Fruit fly (Drosophila melanogaster) whole organism, pupa: Measurements from ENCODE around the gene capu.

Experiments
- CG10348 ChIP-seq: fragments of 200-800 bp; sonication (Bioruptor generic); IDR thresholded peaks from 2 replicates; pipeline ENCODE4 v1.3.6; 2022; ENCODE audit warnings: missing biosample characterization, missing genetic modification characterization
- CG12605 ChIP-seq: fragments of 200-800 bp; sonication (Bioruptor generic); IDR thresholded peaks from 2 replicates; pipeline ENCODE4 v1.3.6; 2022; ENCODE audit warnings: missing biosample characterization, missing genetic modification characterization
- CG13204 ChIP-seq: fragments of 200-800 bp; sonication (Bioruptor generic); optimal IDR thresholded peaks from 2 replicates; lab custom pipeline; 2018; ENCODE audit warnings: missing biosample characterization, mild to moderate bottlenecking, missing genetic modification characterization, moderate library complexity
- CG14655 ChIP-seq: fragments of 200-800 bp; sonication (Bioruptor generic); optimal IDR thresholded peaks from 3 replicates; lab custom pipeline; 2017; ENCODE audit warnings: mild to moderate bottlenecking, missing biosample characterization, missing genetic modification reagents, missing genetic modification characterization
- CG15710 ChIP-seq: fragments of 200-800 bp; sonication (Bioruptor generic); optimal IDR thresholded peaks from 2 replicates; lab custom pipeline; 2018; ENCODE audit warnings: missing biosample characterization, mild to moderate bottlenecking, missing genetic modification characterization, moderate library complexity
- CG17806 ChIP-seq: fragments of 200-800 bp; sonication (Bioruptor generic); optimal IDR thresholded peaks from 2 replicates; lab custom pipeline; 2018; ENCODE audit warnings: missing biosample characterization, mild to moderate bottlenecking, missing genetic modification characterization, moderate library complexity
- CG32121 ChIP-seq: fragments of 200-800 bp; sonication (Bioruptor generic); IDR thresholded peaks from 2 replicates; pipeline ENCODE4 v1.3.6; 2022; ENCODE audit warnings: missing biosample characterization, missing genetic modification characterization
- CG34367 ChIP-seq: fragments of 200-800 bp; sonication (Bioruptor generic); optimal IDR thresholded peaks from 2 replicates; lab custom pipeline; 2018; ENCODE audit warnings: missing biosample characterization, mild to moderate bottlenecking, missing genetic modification characterization
- CG4496 ChIP-seq: fragments of 200-800 bp; sonication (Bioruptor generic); IDR thresholded peaks from 3 replicates; pipeline ENCODE4 v1.3.6; 2022; ENCODE audit warnings: missing biosample characterization, missing genetic modification characterization
- CG8159 ChIP-seq: fragments of 200-800 bp; sonication (Bioruptor generic); optimal IDR thresholded peaks from 3 replicates; lab custom pipeline; 2018; ENCODE audit warnings: missing biosample characterization, mild to moderate bottlenecking, missing genetic modification characterization, moderate library complexity
- CG8301 ChIP-seq: fragments of 200-800 bp; sonication (Bioruptor generic); optimal IDR thresholded peaks from 2 replicates; lab custom pipeline; 2018; ENCODE audit warnings: missing biosample characterization, mild to moderate bottlenecking, missing genetic modification characterization
- CG9948 ChIP-seq: fragments of 200-800 bp; sonication (Bioruptor generic); optimal IDR thresholded peaks from 2 replicates; lab custom pipeline; 2018; ENCODE audit warnings: missing biosample characterization, mild to moderate bottlenecking, missing genetic modification characterization, moderate library complexity
- D1 ChIP-seq: fragments of 200-800 bp; sonication (Bioruptor generic); optimal IDR thresholded peaks from 2 replicates; lab custom pipeline; 2018; ENCODE audit warnings: missing biosample characterization, mild to moderate bottlenecking, missing genetic modification characterization, moderate library complexity
- EcR ChIP-seq: fragments of 200-800 bp; sonication (Bioruptor generic); optimal IDR thresholded peaks from 3 replicates; lab custom pipeline; 2019; ENCODE audit warnings: missing biosample characterization, missing genetic modification characterization, mild to moderate bottlenecking, moderate library complexity, missing genetic modification reagents
- Ets98B ChIP-seq: fragments of 200-800 bp; sonication (Bioruptor generic); IDR thresholded peaks from 2 replicates; pipeline ENCODE4 v1.3.6; 2022; ENCODE audit warnings: missing biosample characterization, missing genetic modification characterization
- Pif1A ChIP-seq: fragments of 200-800 bp; sonication (Bioruptor generic); optimal IDR thresholded peaks from 3 replicates; lab custom pipeline; 2016; ENCODE audit warnings: missing biosample characterization, missing genetic modification characterization
- Pif1B ChIP-seq: fragments of 200-800 bp; sonication (Bioruptor generic); optimal IDR thresholded peaks from 3 replicates; lab custom pipeline; 2016; ENCODE audit warnings: missing biosample characterization, missing genetic modification characterization
- Snoo ChIP-seq: fragments of 200-800 bp; sonication (Bioruptor generic); optimal IDR thresholded peaks from 3 replicates; lab custom pipeline; 2017; ENCODE audit warnings: missing biosample characterization, mild to moderate bottlenecking, missing genetic modification characterization, inconsistent platforms
- fd96Ca ChIP-seq: fragments of 200-800 bp; sonication (Bioruptor generic); IDR thresholded peaks from 3 replicates; pipeline ENCODE4 v1.3.6; 2022; ENCODE audit warnings: missing biosample characterization, missing genetic modification characterization
- gl ChIP-seq: fragments of 200-800 bp; sonication (Bioruptor generic); optimal IDR thresholded peaks from 2 replicates; lab custom pipeline; 2018; ENCODE audit warnings: missing biosample characterization, mild to moderate bottlenecking, missing genetic modification characterization
- rn ChIP-seq: fragments of 200-800 bp; sonication (Bioruptor generic); IDR thresholded peaks from 2 replicates; pipeline ENCODE4 v1.3.6; 2022; ENCODE audit warnings: missing biosample characterization, missing genetic modification characterization

The capu gene

dm6 chr2L:3902760-3903159 is at the start of gene capu:
Gene capu (minus strand): TSS chr2L:3902860.
- TF ChIP-seq CG8159 (tag; lab: Kevin White, UChicago) (no peak), D1 (tag; lab: Kevin White, UChicago) (no peak), CG32121 (GFP tag; lab: Robert Waterston, UW) (no peak), CG14655 (GFP tag; lab: Kevin White, UChicago) (no peak), Pif1A (GFP tag; lab: Kevin White, UChicago) (no peak), Snoo (tag; lab: Kevin White, UChicago) (no peak), CG34367 (no peak), CG15710 (no peak), CG4496 (GFP tag; lab: Robert Waterston, UW) (no peak), Ets98B (GFP tag; lab: Robert Waterston, UW) (no peak), gl (tag; lab: Kevin White, UChicago) (no peak), CG17806 (tag; lab: Kevin White, UChicago) (no peak)
- TF ChIP-seq, all 21 proteins: peak for 0

dm6 chr2L:3942094-3942493 is 39.4 kb upstream of the capu start:
- TF ChIP-seq Pif1B (no peak), CG10348 (GFP tag; lab: Robert Waterston, UW) (no peak), Pif1A (GFP tag; lab: Kevin White, UChicago) (no peak), CG12605 (GFP tag; lab: Robert Waterston, UW) (no peak), gl (tag; lab: Kevin White, UChicago) (no peak), CG34367 (no peak), CG8159 (tag; lab: Kevin White, UChicago) (no peak), CG9948 (tag; lab: Kevin White, UChicago) (no peak), fd96Ca (no peak), CG13204 (GFP tag; lab: Kevin White, UChicago) (no peak), CG8301 (no peak), CG15710 (no peak), Snoo (tag; lab: Kevin White, UChicago) (no peak), CG17806 (tag; lab: Kevin White, UChicago) (no peak), Ets98B (GFP tag; lab: Robert Waterston, UW) (no peak), CG32121 (GFP tag; lab: Robert Waterston, UW) (no peak), rn (GFP tag; lab: Robert Waterston, UW) (no peak)

dm6 chr2L:3940302-3940701 is 37.6 kb upstream of the capu start:
- TF ChIP-seq CG17806 (tag; lab: Kevin White, UChicago) = no peak
- no peak for TF ChIP-seq EcR (GFP tag; lab: Kevin White, UChicago)
- TF ChIP-seq CG34367 = no peak
- no peak for TF ChIP-seq CG15710
- no peak for TF ChIP-seq CG9948 (tag; lab: Kevin White, UChicago)
- no peak for TF ChIP-seq rn (GFP tag; lab: Robert Waterston, UW)
- TF ChIP-seq CG12605 (GFP tag; lab: Robert Waterston, UW) = no peak
- TF ChIP-seq CG14655 (GFP tag; lab: Kevin White, UChicago) = no peak
- no peak for TF ChIP-seq D1 (tag; lab: Kevin White, UChicago)
- no peak for TF ChIP-seq gl (tag; lab: Kevin White, UChicago)
- no peak for TF ChIP-seq CG4496 (GFP tag; lab: Robert Waterston, UW)
- TF ChIP-seq CG10348 (GFP tag; lab: Robert Waterston, UW) = no peak
- TF ChIP-seq CG8301 = no peak
- TF ChIP-seq fd96Ca = no peak
- no peak for TF ChIP-seq CG32121 (GFP tag; lab: Robert Waterston, UW)
- TF ChIP-seq Snoo (tag; lab: Kevin White, UChicago) = no peak

DNA sequence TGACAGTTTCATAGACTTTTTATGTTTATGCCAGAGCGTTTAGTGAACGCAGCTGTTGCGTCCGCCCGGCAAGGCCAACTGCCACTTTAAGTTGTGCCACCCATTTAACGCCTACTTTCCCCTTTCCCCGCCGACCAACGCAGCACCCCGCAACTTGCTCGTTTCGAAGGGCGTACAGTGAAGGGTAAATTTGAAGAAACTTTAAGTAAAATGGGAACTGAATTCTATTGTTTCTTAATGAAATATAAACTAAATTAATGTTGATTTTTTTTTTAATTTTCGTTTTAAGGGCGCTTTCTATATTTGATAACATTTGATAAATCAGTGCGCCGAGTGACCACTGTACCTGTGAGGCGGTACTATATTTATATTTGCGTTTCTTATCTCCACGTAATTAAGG is 36.1 kb upstream of the capu start:
- TF ChIP-seq CG14655 (GFP tag; lab: Kevin White, UChicago) (no peak), EcR (GFP tag; lab: Kevin White, UChicago) (no peak), CG12605 (GFP tag; lab: Robert Waterston, UW) (no peak), CG17806 (tag; lab: Kevin White, UChicago) (no peak), Pif1A (GFP tag; lab: Kevin White, UChicago) (no peak), CG8301 (no peak), rn (GFP tag; lab: Robert Waterston, UW) (no peak), gl (tag; lab: Kevin White, UChicago) (no peak), D1 (tag; lab: Kevin White, UChicago) (no peak), Ets98B (GFP tag; lab: Robert Waterston, UW) (no peak), Snoo (tag; lab: Kevin White, UChicago) (no peak), CG34367 (no peak), CG32121 (GFP tag; lab: Robert Waterston, UW) (no peak), CG8159 (tag; lab: Kevin White, UChicago) (no peak), CG4496 (GFP tag; lab: Robert Waterston, UW) (no peak)

DNA sequence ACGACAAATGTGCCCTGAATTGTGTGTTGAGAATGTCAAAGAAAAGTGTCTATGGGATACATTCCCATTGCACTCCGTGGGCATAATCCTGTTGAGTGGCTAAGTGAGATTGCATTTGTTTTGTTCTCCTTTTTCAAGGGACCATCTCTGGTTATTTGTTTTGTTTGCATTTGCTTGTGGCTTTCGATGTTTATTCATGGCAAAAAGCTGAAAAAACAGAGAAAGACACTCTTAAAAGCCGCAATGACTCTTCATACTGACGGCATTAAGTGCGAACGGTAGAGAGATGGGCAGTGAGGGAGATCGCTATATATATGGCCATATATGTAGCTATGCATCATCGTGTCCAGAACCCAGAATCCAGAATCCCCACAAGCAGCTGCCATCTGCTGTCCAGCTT is 33.1 kb upstream of the capu start:
- TF ChIP-seq Snoo (tag; lab: Kevin White, UChicago) (no peak), CG34367 (no peak), CG12605 (GFP tag; lab: Robert Waterston, UW) (no peak), rn (GFP tag; lab: Robert Waterston, UW) (no peak), CG14655 (GFP tag; lab: Kevin White, UChicago) (no peak), CG8301 (no peak), Pif1B (no peak), CG4496 (GFP tag; lab: Robert Waterston, UW) (no peak), CG15710 (no peak), CG13204 (GFP tag; lab: Kevin White, UChicago) (no peak)

dm6 chr2L:3935014-3935413 is 32.4 kb upstream of the capu start:
- TF ChIP-seq CG34367 = no peak
- no peak for TF ChIP-seq CG10348 (GFP tag; lab: Robert Waterston, UW)
- no peak for TF ChIP-seq rn (GFP tag; lab: Robert Waterston, UW)
- no peak for TF ChIP-seq CG8301
- TF ChIP-seq CG12605 (GFP tag; lab: Robert Waterston, UW) = no peak
- no peak for TF ChIP-seq CG15710
- no peak for TF ChIP-seq CG13204 (GFP tag; lab: Kevin White, UChicago)
- no peak for TF ChIP-seq CG17806 (tag; lab: Kevin White, UChicago)
- no peak for TF ChIP-seq D1 (tag; lab: Kevin White, UChicago)
- TF ChIP-seq Ets98B (GFP tag; lab: Robert Waterston, UW) = no peak
- no peak for TF ChIP-seq Snoo (tag; lab: Kevin White, UChicago)
- TF ChIP-seq CG32121 (GFP tag; lab: Robert Waterston, UW) = no peak
- TF ChIP-seq CG14655 (GFP tag; lab: Kevin White, UChicago) = no peak
- TF ChIP-seq fd96Ca = no peak
- TF ChIP-seq CG4496 (GFP tag; lab: Robert Waterston, UW) = no peak
- no peak for TF ChIP-seq gl (tag; lab: Kevin White, UChicago)
